Fruit fly (Drosophila melanogaster) whole organism: Measurements from ENCODE around the gene Wbp2.

ENCODE experiments used
- CG8478 ChIP-seq: fragments of >200 bp; optimal IDR thresholded peaks from 2 replicates; lab custom pipeline; 2018; ENCODE audit warnings: inconsistent platforms
- Dll ChIP-seq: fragments of >200 bp; optimal IDR thresholded peaks from 2 replicates; lab custom pipeline; 2017
- EcR ChIP-seq, 2 experiments: fragments of >200 bp; optimal IDR thresholded peaks; 2 replicates each; lab custom pipeline; 2017; ENCODE audit warnings: missing biosample characterization in 2 of 2, missing genetic modification characterization in 2 of 2, missing genetic modification reagents in 2 of 2
- pan ChIP-seq: fragments of >200 bp; optimal IDR thresholded peaks from 2 replicates; lab custom pipeline; 2017
- psq ChIP-seq: fragments of >200 bp; optimal IDR thresholded peaks from 2 replicates; lab custom pipeline; 2017
- usp ChIP-seq: fragments of >200 bp; optimal IDR thresholded peaks from 2 replicates; lab custom pipeline; 2017; ENCODE audit warnings: missing biosample characterization, missing genetic modification characterization, mixed read lengths

Wbp2 gene

dm6 chr3L:12837196-12837720, 12.7 kb upstream of the Wbp2 start:
- TF ChIP-seq EcR (GFP tag; optimal IDR thresholded peaks at IDR 0.05; lab: Kevin White, UChicago) (no peak), usp (GFP tag; lab: Kevin White, UChicago) (no peak), Dll (lab: Kevin White, UChicago) (no peak), psq (lab: Kevin White, UChicago) (no peak), pan (lab: Kevin White, UChicago) (no peak)

dm6 chr3L:12839882-12840281, 10.1 kb upstream of the Wbp2 start:
- TF ChIP-seq pan (lab: Kevin White, UChicago) (no peak), psq (lab: Kevin White, UChicago) (no peak), CG8478 (lab: Kevin White, UChicago) (no peak), usp (GFP tag; lab: Kevin White, UChicago) (no peak), EcR (GFP tag; optimal IDR thresholded peaks at IDR 0.05; lab: Kevin White, UChicago) (no peak), Dll (lab: Kevin White, UChicago) (no peak)

- TF ChIP-seq CG8478 (lab: Kevin White, UChicago) (no peak), EcR (GFP tag; optimal IDR thresholded peaks at IDR 0.05; lab: Kevin White, UChicago) (no peak), pan (lab: Kevin White, UChicago) (no peak), psq (lab: Kevin White, UChicago) (no peak), usp (GFP tag; lab: Kevin White, UChicago) (no peak), Dll (lab: Kevin White, UChicago) (no peak)
These were observed 8.5 kb upstream of the Wbp2 start for dm6 chr3L:12841459-12841858.

- TF ChIP-seq Dll (lab: Kevin White, UChicago) (no peak), pan (lab: Kevin White, UChicago) (no peak), usp (GFP tag; lab: Kevin White, UChicago) (no peak), psq (lab: Kevin White, UChicago) (no peak), CG8478 (lab: Kevin White, UChicago) (no peak), EcR (GFP tag; optimal IDR thresholded peaks at IDR 0.05; lab: Kevin White, UChicago) (no peak)
These were observed 7.4 kb upstream of the Wbp2 start for dm6 chr3L:12842532-12842931.

dm6 chr3L:12843056-12843799, 6.7 kb upstream of the Wbp2 start, which contains the start of gene nebu:
Gene nebu (minus strand): TSS chr3L:12843106.
- TF ChIP-seq psq (lab: Kevin White, UChicago) (no peak), usp (GFP tag; lab: Kevin White, UChicago) (no peak), EcR (GFP tag; optimal IDR thresholded peaks at IDR 0.05; lab: Kevin White, UChicago) (no peak), pan (lab: Kevin White, UChicago) (no peak), CG8478 (lab: Kevin White, UChicago) (no peak), Dll (lab: Kevin White, UChicago) (no peak)

dm6 chr3L:12853423-12853822, 3.5 kb downstream of the Wbp2 start, which contains the start of gene Ent3:
Gene Ent3 (plus strand): TSS chr3L:12853646.
- TF ChIP-seq pan (lab: Kevin White, UChicago) (no peak), CG8478 (lab: Kevin White, UChicago) (no peak), EcR (GFP tag; optimal IDR thresholded peaks at IDR 0.05; lab: Kevin White, UChicago) (no peak), Dll (lab: Kevin White, UChicago) (no peak), usp (GFP tag; lab: Kevin White, UChicago) (no peak), psq (lab: Kevin White, UChicago) (no peak)

dm6 chr3L:12857553-12858122, 7.7 kb downstream of the Wbp2 start:
- no peak for TF ChIP-seq CG8478 (lab: Kevin White, UChicago)
- TF ChIP-seq Dll (lab: Kevin White, UChicago), result no peak
- TF ChIP-seq EcR (GFP tag; optimal IDR thresholded peaks at IDR 0.05; lab: Kevin White, UChicago), result no peak
- TF ChIP-seq pan (lab: Kevin White, UChicago), result no peak
- TF ChIP-seq usp (GFP tag; lab: Kevin White, UChicago), result no peak
- TF ChIP-seq psq (lab: Kevin White, UChicago), result no peak

- no peak for TF ChIP-seq CG8478 (lab: Kevin White, UChicago)
- no peak for TF ChIP-seq usp (GFP tag; lab: Kevin White, UChicago)
- TF ChIP-seq Dll (lab: Kevin White, UChicago), result no peak
- TF ChIP-seq pan (lab: Kevin White, UChicago), result no peak
- TF ChIP-seq EcR (GFP tag; optimal IDR thresholded peaks at IDR 0.05; lab: Kevin White, UChicago), result no peak
- no peak for TF ChIP-seq psq (lab: Kevin White, UChicago)
These were observed 11.4 kb downstream of the Wbp2 start, which contains the start of gene CG32107 for dm6 chr3L:12861255-12861899. Gene CG32107 (minus strand): TSS chr3L:12861305.

dm6 chr3L:12862820-12863219, 12.9 kb downstream of the Wbp2 start, which contains the start of gene CG10943:
Gene CG10943 (minus strand): TSS chr3L:12862920.
- TF ChIP-seq EcR (GFP tag; optimal IDR thresholded peaks at IDR 0.05; lab: Kevin White, UChicago), result no peak
- TF ChIP-seq psq (lab: Kevin White, UChicago), result no peak
- no peak for TF ChIP-seq usp (GFP tag; lab: Kevin White, UChicago)
- no peak for TF ChIP-seq Dll (lab: Kevin White, UChicago)
- TF ChIP-seq CG8478 (lab: Kevin White, UChicago), result no peak
- no peak for TF ChIP-seq pan (lab: Kevin White, UChicago)

dm6 chr3L:12864472-12864871, 14.5 kb downstream of the Wbp2 start:
- no peak for TF ChIP-seq pan (lab: Kevin White, UChicago)
- TF ChIP-seq usp (GFP tag; lab: Kevin White, UChicago), result no peak
- no peak for TF ChIP-seq Dll (lab: Kevin White, UChicago)
- TF ChIP-seq psq (lab: Kevin White, UChicago), result no peak
- no peak for TF ChIP-seq EcR (GFP tag; optimal IDR thresholded peaks at IDR 0.05; lab: Kevin White, UChicago)
- TF ChIP-seq CG8478 (lab: Kevin White, UChicago), result no peak
